Fruit fly (Drosophila melanogaster): Measurements from ENCODE around the gene Leash.

Gene Leash

DNA sequence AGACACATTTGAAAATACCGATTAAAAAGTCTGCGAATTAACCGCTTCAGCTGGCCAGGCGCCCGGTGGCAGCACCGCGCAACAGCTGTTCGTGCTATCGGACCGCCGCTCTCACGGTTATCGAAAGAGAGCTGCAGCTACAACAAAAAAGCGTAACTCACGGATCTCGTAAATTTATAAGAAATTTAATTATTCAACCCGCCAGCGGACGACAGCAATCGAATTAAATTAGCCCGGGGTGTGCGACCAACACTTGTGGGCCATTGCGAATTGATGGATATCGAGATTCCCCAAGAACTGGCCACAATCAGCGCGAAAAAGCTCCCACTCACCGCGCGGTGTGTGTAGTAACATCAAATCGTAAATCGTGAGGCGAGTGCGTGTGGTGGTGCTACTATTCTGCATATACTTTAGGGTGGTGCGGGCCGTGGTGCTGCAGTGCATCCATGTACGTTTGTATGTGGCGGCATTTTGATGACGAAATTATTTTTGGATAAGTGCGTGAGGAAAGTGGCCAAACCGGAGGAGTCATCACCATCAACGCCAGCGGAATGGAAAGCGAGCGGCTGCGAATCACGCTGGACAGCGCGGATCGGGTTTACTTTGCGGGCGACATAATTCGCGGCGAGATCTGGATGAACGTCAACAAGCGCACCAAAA lies at the start of gene Leash:
TSS of gene Leash (plus strand) at position 119 of the 660 bp plus-strand sequence.
- TF ChIP-seq Sp1 (GFP tag; optimal IDR thresholded peaks at IDR 0.05): peak; percentile 10
- no peak for TF ChIP-seq sv (GFP tag; optimal IDR thresholded peaks at IDR 0.05)
- no peak for TF ChIP-seq CrebA (GFP tag; optimal IDR thresholded peaks at IDR 0.05; ENCODE audit: borderline replicate concordance)
- no peak for TF ChIP-seq foxo (GFP tag; optimal IDR thresholded peaks at IDR 0.05)
- peak; percentile 13 for TF ChIP-seq OdsH (GFP tag; optimal IDR thresholded peaks at IDR 0.05)
- TF ChIP-seq psq (GFP tag; optimal IDR thresholded peaks at IDR 0.05): no peak

DNA sequence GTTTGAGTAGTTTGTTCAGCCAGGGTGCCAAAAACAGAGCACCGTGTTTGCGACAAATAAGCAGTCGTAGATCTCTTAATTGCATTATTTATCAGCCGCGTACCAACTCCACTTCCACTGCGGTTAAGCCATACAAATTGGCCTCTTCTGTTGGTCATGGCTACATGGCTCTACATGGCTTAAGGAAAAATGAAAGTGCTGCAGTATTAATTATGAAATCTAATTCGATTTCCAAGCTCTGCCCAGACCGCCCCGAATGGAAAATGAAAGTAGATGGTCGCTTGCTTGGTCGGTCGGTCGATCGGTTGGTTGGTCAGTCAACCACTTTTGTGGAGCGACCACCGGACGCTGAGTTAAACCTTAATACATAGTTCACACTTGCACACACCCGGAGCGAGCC lies 48.4 kb upstream of the Leash start:
- TF ChIP-seq HLH106 (tag; optimal IDR thresholded peaks at IDR 0.05) (no peak), fru (GFP tag; optimal IDR thresholded peaks at IDR 0.05) (no peak), CG32264 (GFP tag; optimal IDR thresholded peaks at IDR 0.05) (no peak), rgr (GFP tag; optimal IDR thresholded peaks at IDR 0.05) (no peak), dmrt93B (GFP tag; optimal IDR thresholded peaks at IDR 0.05) (no peak), dl (GFP tag; optimal IDR thresholded peaks at IDR 0.05; ENCODE audit: insufficient read depth in 1 of 2, partially characterized antibody in 2 of 2) (no peak)

- peak; percentile 25 for TF ChIP-seq h (GFP tag; optimal IDR thresholded peaks at IDR 0.05)
- peak; percentile 19 for TF ChIP-seq HLH106 (tag; optimal IDR thresholded peaks at IDR 0.05)
- no peak for TF ChIP-seq Myc (optimal IDR thresholded peaks at IDR 0.05)
- peak; percentile 13 for TF ChIP-seq OdsH (GFP tag; optimal IDR thresholded peaks at IDR 0.05)
- peak; percentile 17 for TF ChIP-seq Sp1 (GFP tag; optimal IDR thresholded peaks at IDR 0.05)
- peak in 1 of 2 experiments; percentile 12 for TF ChIP-seq foxo (GFP tag; optimal IDR thresholded peaks at IDR 0.05)
Measured at dm6 chr3R:10842422-10842821, 42.9 kb upstream of the Leash start.

- TF ChIP-seq brk (GFP tag; optimal IDR thresholded peaks at IDR 0.05) (peak; percentile 77), woc (GFP tag; optimal IDR thresholded peaks at IDR 0.05) (peak; percentile 58), Hr78 (GFP tag; optimal IDR thresholded peaks at IDR 0.05) (no peak), N (GFP tag; optimal IDR thresholded peaks at IDR 0.05) (no peak), rgr (GFP tag; optimal IDR thresholded peaks at IDR 0.05) (peak; percentile 90), foxo (GFP tag; optimal IDR thresholded peaks at IDR 0.05) (peak in 1 of 2 experiments; percentile 93), HLH106 (tag; optimal IDR thresholded peaks at IDR 0.05) (peak; percentile 93), CG32264 (GFP tag; optimal IDR thresholded peaks at IDR 0.05) (no peak), dsf (GFP tag; optimal IDR thresholded peaks at IDR 0.05; ENCODE audit: borderline replicate concordance) (no peak), OdsH (GFP tag; optimal IDR thresholded peaks at IDR 0.05) (peak; percentile 88), Jra (GFP tag; optimal IDR thresholded peaks at IDR 0.05) (no peak), pan (optimal IDR thresholded peaks at IDR 0.05) (no peak), Dif (GFP tag; optimal IDR thresholded peaks at IDR 0.05; ENCODE audit: partially characterized antibody) (no peak), CrebA (GFP tag; optimal IDR thresholded peaks at IDR 0.05; ENCODE audit: borderline replicate concordance) (no peak), Rel (GFP tag; optimal IDR thresholded peaks at IDR 0.05) (peak; percentile 77), Rel (tag; optimal IDR thresholded peaks at IDR 0.05) (peak; percentile 55), ey (GFP tag; optimal IDR thresholded peaks at IDR 0.05) (peak; percentile 70), Hnf4 (GFP tag; optimal IDR thresholded peaks at IDR 0.05) (peak; percentile 68), Myc (optimal IDR thresholded peaks at IDR 0.05) (no peak), jim (GFP tag; optimal IDR thresholded peaks at IDR 0.05) (no peak), dl (GFP tag; optimal IDR thresholded peaks at IDR 0.05; ENCODE audit: insufficient read depth in 1 of 2, partially characterized antibody in 2 of 2) (no peak), Dfd (GFP tag; optimal IDR thresholded peaks at IDR 0.05) (no peak), Mio (GFP tag; optimal IDR thresholded peaks at IDR 0.05) (no peak), CG9705 (GFP tag; optimal IDR thresholded peaks at IDR 0.05) (peak; percentile 70), Vsx2 (GFP tag; optimal IDR thresholded peaks at IDR 0.05; ENCODE audit: partially characterized antibody) (no peak), Hr83 (GFP tag; optimal IDR thresholded peaks at IDR 0.05; ENCODE audit: poor library complexity, severe bottlenecking) (peak; percentile 66), tai (GFP tag; optimal IDR thresholded peaks at IDR 0.05) (no peak), psq (GFP tag; optimal IDR thresholded peaks at IDR 0.05) (peak; percentile 81), lola (GFP tag; optimal IDR thresholded peaks at IDR 0.05) (no peak), usp (GFP tag; optimal IDR thresholded peaks at IDR 0.05) (no peak), h (GFP tag; optimal IDR thresholded peaks at IDR 0.05) (peak; percentile 90), fru (GFP tag; optimal IDR thresholded peaks at IDR 0.05) (peak; percentile 90), br (GFP tag; optimal IDR thresholded peaks at IDR 0.05) (peak; percentile 72), Sp1 (GFP tag; optimal IDR thresholded peaks at IDR 0.05) (peak; percentile 92), Abd-B (GFP tag; optimal IDR thresholded peaks at IDR 0.05) (no peak), sv (GFP tag; optimal IDR thresholded peaks at IDR 0.05) (peak; percentile 87), GATAd (GFP tag; optimal IDR thresholded peaks at IDR 0.05) (no peak), dmrt93B (GFP tag; optimal IDR thresholded peaks at IDR 0.05) (peak; percentile 87), sage (GFP tag; optimal IDR thresholded peaks at IDR 0.05) (peak; percentile 83)
Measured at dm6 chr3R:10849515-10849973, 35.8 kb upstream of the Leash start, which contains the start of gene CG42394. CG42394 (plus strand) TSS chr3R:10849825.
